Fruit fly (Drosophila melanogaster) whole organism, embryonic: Measurements from ENCODE around the gene CSN3.

Experiments used
- BtbVII ChIP-seq: fragments of 200-800 bp; sonication (Bioruptor generic); optimal IDR thresholded peaks from 3 replicates; lab custom pipeline; 2017; ENCODE audit warnings: missing biosample characterization, mild to moderate bottlenecking, missing genetic modification characterization
- CG13424 ChIP-seq: fragments of 200-800 bp; sonication (Bioruptor generic); optimal IDR thresholded peaks from 2 replicates; lab custom pipeline; 2019; ENCODE audit warnings: missing biosample characterization, mild to moderate bottlenecking, missing genetic modification characterization, moderate library complexity
- CG18476 ChIP-seq: fragments of 200-800 bp; sonication (Bioruptor generic); optimal IDR thresholded peaks from 2 replicates; lab custom pipeline; 2016; ENCODE audit warnings: missing biosample characterization, mild to moderate bottlenecking, missing genetic modification characterization
- ems ChIP-seq: fragments of 200-800 bp; sonication (Bioruptor generic); optimal IDR thresholded peaks from 3 replicates; lab custom pipeline; 2016; ENCODE audit warnings: missing biosample characterization, missing genetic modification characterization
- fd102C ChIP-seq: fragments of 200-800 bp; sonication (Bioruptor generic); optimal IDR thresholded peaks from 2 replicates; lab custom pipeline; 2018; ENCODE audit warnings: missing biosample characterization, mild to moderate bottlenecking, missing genetic modification characterization, moderate library complexity
- fd3F ChIP-seq: fragments of 200-800 bp; sonication (Bioruptor generic); optimal IDR thresholded peaks from 2 replicates; lab custom pipeline; 2018; ENCODE audit warnings: missing biosample characterization, mild to moderate bottlenecking, missing genetic modification characterization, moderate library complexity
- klu ChIP-seq: fragments of 200-800 bp; sonication (Bioruptor generic); IDR thresholded peaks from 2 replicates; pipeline ENCODE4 v1.3.6; 2022; ENCODE audit warnings: missing biosample characterization, missing genetic modification characterization

DNA sequence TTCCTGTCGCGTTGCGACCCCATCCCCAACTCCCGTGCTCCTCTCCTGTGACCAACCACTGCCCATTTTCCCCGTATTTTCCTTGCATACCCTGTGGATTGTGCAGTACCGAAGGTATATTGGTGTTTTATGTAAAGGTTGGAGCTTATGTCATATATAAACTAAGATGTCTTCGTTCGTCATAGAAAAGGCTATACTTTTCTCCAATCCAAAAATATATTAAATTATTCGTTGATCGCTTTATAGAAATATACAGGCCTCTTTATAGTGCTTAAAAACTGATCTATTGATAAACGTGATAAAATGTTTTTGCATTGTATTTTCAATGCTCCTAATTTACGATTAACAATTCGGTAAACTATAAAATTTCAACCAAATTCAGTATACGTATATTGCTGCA lies 27.6 kb upstream of the CSN3 start:
- TF ChIP-seq ems (GFP tag; lab: Kevin White, UChicago) (no peak), klu (no peak), CG13424 (no peak), CG18476 (GFP tag; lab: Kevin White, UChicago) (no peak), BtbVII (GFP tag; lab: Kevin White, UChicago) (no peak), fd102C (GFP tag; lab: Kevin White, UChicago) (no peak), fd3F (GFP tag; lab: Kevin White, UChicago) (no peak)
